Worm (Caenorhabditis elegans) whole organism, young adult: ENCODE data around the gene Y45F10D.6.

Experiments used
- F37B4.10 ChIP-seq: fragments of 200-800 bp; sonication (Bioruptor generic); IDR thresholded peaks from 2 replicates; pipeline ENCODE4 v1.3.6; 2022; ENCODE audit warnings: missing genetic modification characterization, missing compliant biosample characterization
- dpl-1 ChIP-seq: fragments of 150-350 bp; optimal IDR thresholded peaks from 2 replicates; lab custom pipeline; 2014; ENCODE audit warnings: missing biosample characterization, missing genetic modification reagents, missing genetic modification characterization

DNA sequence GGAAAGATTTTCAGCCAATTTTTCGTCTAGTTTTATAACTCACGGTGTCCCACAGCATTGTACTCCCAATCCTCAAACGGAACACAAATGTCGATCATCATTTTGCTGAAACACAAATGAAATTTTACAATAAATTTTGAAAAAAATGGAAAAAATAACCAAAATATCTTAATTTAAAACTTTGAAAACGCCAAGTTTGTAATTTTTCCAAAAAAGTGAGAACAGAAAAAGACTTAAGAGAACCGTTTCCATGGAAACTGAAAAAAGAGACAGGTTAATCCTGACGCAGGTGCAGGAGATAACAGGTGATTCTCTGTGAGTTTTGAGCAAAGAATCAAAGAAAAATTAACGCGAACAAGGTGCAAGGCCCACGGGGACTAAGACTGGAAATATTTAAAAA is 23.2 kb upstream of the Y45F10D.6 start, which contains the start of gene Y45F10D.15:
- TF ChIP-seq F37B4.10 (GFP tag; lab: Robert Waterston, UW) (no peak), dpl-1 (GFP tag; lab: Kevin White, UChicago) (no peak)
